Worm (Caenorhabditis elegans) whole organism, young adult: ENCODE results near the gene Y7A9D.1.

Experiments
- B0019.2 ChIP-seq: fragments of 200-800 bp; sonication (Bioruptor generic); conservative IDR thresholded peaks from 2 replicates; pipeline ENCODE4 v1.3.6; 2022; ENCODE audit warnings: missing genetic modification reagents, missing genetic modification characterization, missing compliant biosample characterization
- B0261.1 ChIP-seq: sonication (generic microtip); optimal IDR thresholded peaks from 2 replicates; lab custom pipeline; 2016; ENCODE audit warnings: mild to moderate bottlenecking, missing genetic modification characterization, moderate library complexity, missing compliant biosample characterization
- C06A6.2 ChIP-seq: fragments of 200-800 bp; sonication (Bioruptor generic); conservative IDR thresholded peaks from 2 replicates; pipeline ENCODE4 v1.3.6; 2022; ENCODE audit warnings: missing genetic modification characterization, missing compliant biosample characterization
- F22D6.2 ChIP-seq: sonication (generic microtip); optimal IDR thresholded peaks from 2 replicates; lab custom pipeline; 2016; ENCODE audit warnings: mild to moderate bottlenecking, missing genetic modification characterization, missing compliant biosample characterization
- F49E8.2 ChIP-seq: sonication (generic microtip); optimal IDR thresholded peaks from 3 replicates; lab custom pipeline; 2017; ENCODE audit warnings: missing genetic modification characterization, mild to moderate bottlenecking, missing compliant biosample characterization, antibody characterized with exemption, moderate library complexity; ENCODE audit not compliant: insufficient read depth
- F55B11.4 ChIP-seq: sonication (generic microtip); optimal IDR thresholded peaks from 2 replicates; lab custom pipeline; 2016; ENCODE audit warnings: missing compliant biosample characterization, missing genetic modification characterization, borderline replicate concordance; ENCODE audit not compliant: insufficient read depth
- K11D2.4 ChIP-seq: fragments of 200-800 bp; sonication (Bioruptor generic); IDR thresholded peaks from 2 replicates; pipeline ENCODE4 v1.3.6; 2022; ENCODE audit warnings: missing genetic modification reagents, missing genetic modification characterization, missing compliant biosample characterization
- K12H6.12 ChIP-seq: fragments of 200-800 bp; sonication (Bioruptor generic); optimal IDR thresholded peaks from 2 replicates; lab custom pipeline; 2018; ENCODE audit warnings: mild to moderate bottlenecking, missing genetic modification characterization, missing compliant biosample characterization
- T07F8.4 ChIP-seq: sonication (generic microtip); optimal IDR thresholded peaks from 2 replicates; lab custom pipeline; 2016; ENCODE audit warnings: mild to moderate bottlenecking, missing genetic modification characterization, moderate library complexity, missing compliant biosample characterization
- Y53F4B.3 ChIP-seq: fragments of 200-800 bp; sonication (Bioruptor generic); IDR thresholded peaks from 2 replicates; pipeline ENCODE4 v1.3.6; 2022; ENCODE audit warnings: missing genetic modification reagents, missing genetic modification characterization, missing compliant biosample characterization
- Y56A3A.18 ChIP-seq: fragments of 200-800 bp; sonication (Bioruptor generic); IDR thresholded peaks from 2 replicates; pipeline ENCODE4 v1.3.6; 2022; ENCODE audit warnings: missing genetic modification reagents, missing genetic modification characterization, missing compliant biosample characterization
- Y79H2A.3 ChIP-seq: fragments of 200-800 bp; sonication (Bioruptor generic); conservative IDR thresholded peaks from 2 replicates; pipeline ENCODE4 v1.3.6; 2022; ENCODE audit warnings: missing genetic modification reagents, missing genetic modification characterization, missing compliant biosample characterization
- ZK185.1 ChIP-seq: sonication (generic microtip); optimal IDR thresholded peaks from 2 replicates; lab custom pipeline; 2016; ENCODE audit warnings: mild to moderate bottlenecking, missing genetic modification characterization, missing compliant biosample characterization; ENCODE audit not compliant: poor library complexity, severe bottlenecking
- aptf-2 ChIP-seq: fragments of 200-800 bp; sonication (Bioruptor generic); conservative IDR thresholded peaks from 2 replicates; pipeline ENCODE4 v1.3.6; 2022; ENCODE audit warnings: missing genetic modification reagents, missing genetic modification characterization, missing compliant biosample characterization
- bed-2 ChIP-seq: fragments of 200-800 bp; sonication (Bioruptor generic); IDR thresholded peaks from 2 replicates; pipeline ENCODE4 v1.3.6; 2022; ENCODE audit warnings: missing genetic modification reagents, missing genetic modification characterization, missing compliant biosample characterization
- ceh-27 ChIP-seq: fragments of 200-800 bp; sonication (Bioruptor generic); optimal IDR thresholded peaks from 2 replicates; lab custom pipeline; 2018; ENCODE audit warnings: mild to moderate bottlenecking, missing genetic modification characterization, moderate library complexity, missing compliant biosample characterization
- ceh-91 ChIP-seq: fragments of 200-800 bp; sonication (Bioruptor generic); IDR thresholded peaks from 2 replicates; pipeline ENCODE4 v1.3.6; 2022; ENCODE audit warnings: missing genetic modification reagents, missing genetic modification characterization, missing compliant biosample characterization
- chd-7 ChIP-seq: sonication (generic microtip); optimal IDR thresholded peaks from 2 replicates; lab custom pipeline; 2016; ENCODE audit warnings: mild to moderate bottlenecking, missing genetic modification characterization, moderate library complexity, missing compliant biosample characterization
- dox-1 ChIP-seq: fragments of 200-800 bp; sonication (Bioruptor generic); IDR thresholded peaks from 2 replicates; pipeline ENCODE4 v1.3.6; 2022; ENCODE audit warnings: missing genetic modification reagents, missing genetic modification characterization, missing compliant biosample characterization
- dpl-1 ChIP-seq: fragments of 150-350 bp; optimal IDR thresholded peaks from 2 replicates; lab custom pipeline; 2014; ENCODE audit warnings: missing biosample characterization, missing genetic modification reagents, missing genetic modification characterization
- egrh-3 ChIP-seq: fragments of 200-800 bp; sonication (Bioruptor generic); IDR thresholded peaks from 2 replicates; pipeline ENCODE4 v1.3.6; 2022; ENCODE audit warnings: missing genetic modification reagents, missing genetic modification characterization, missing compliant biosample characterization
- ekl-4 ChIP-seq: fragments of 200-800 bp; sonication (Bioruptor generic); IDR thresholded peaks from 2 replicates; pipeline ENCODE4 v1.3.6; 2022; ENCODE audit warnings: missing genetic modification reagents, missing genetic modification characterization, missing compliant biosample characterization
- fkh-3 ChIP-seq: sonication (generic microtip); optimal IDR thresholded peaks from 2 replicates; lab custom pipeline; 2016; ENCODE audit warnings: mild to moderate bottlenecking, missing genetic modification characterization, missing compliant biosample characterization
- him-1 ChIP-seq: sonication (generic microtip); optimal IDR thresholded peaks from 2 replicates; lab custom pipeline; 2016; ENCODE audit warnings: missing genotype, missing genetic modification reagents, missing genetic modification characterization, missing compliant biosample characterization
- hlh-26 ChIP-seq: fragments of 200-800 bp; sonication (Bioruptor generic); conservative IDR thresholded peaks from 2 replicates; pipeline ENCODE4 v1.3.6; 2022; ENCODE audit warnings: missing genetic modification reagents, missing genetic modification characterization, missing compliant biosample characterization
- hmg-1.2 ChIP-seq: fragments of 200-800 bp; sonication (Bioruptor generic); IDR thresholded peaks from 2 replicates; pipeline ENCODE4 v1.3.6; 2022; ENCODE audit warnings: missing genetic modification reagents, missing genetic modification characterization, missing compliant biosample characterization
- hmg-20 ChIP-seq: fragments of 200-800 bp; sonication (Bioruptor generic); IDR thresholded peaks from 2 replicates; pipeline ENCODE4 v1.3.6; 2022; ENCODE audit warnings: missing genetic modification reagents, missing genetic modification characterization, missing compliant biosample characterization
- let-526 ChIP-seq: fragments of 200-800 bp; sonication (Bioruptor generic); IDR thresholded peaks from 2 replicates; pipeline ENCODE4 v1.3.6; 2022; ENCODE audit warnings: missing genetic modification reagents, missing genetic modification characterization, missing compliant biosample characterization
- let-607 ChIP-seq, 2 experiments: fragments of 200-800 bp in 1 of 2; sonication (Bioruptor generic) in 1 of 2; sonication (generic microtip) in 1 of 2; optimal IDR thresholded peaks; 2 replicates each; lab custom pipeline; 2016 to 2018; ENCODE audit warnings: mild to moderate bottlenecking in 2 of 2, missing compliant biosample characterization in 2 of 2, missing genetic modification characterization in 2 of 2, moderate library complexity in 2 of 2, missing genotype in 1 of 2
- lir-1 ChIP-seq: fragments of 200-800 bp; sonication (Bioruptor generic); conservative IDR thresholded peaks from 2 replicates; pipeline ENCODE4 v1.3.6; 2022; ENCODE audit warnings: missing genetic modification reagents, missing genetic modification characterization, missing compliant biosample characterization
- lsy-27 ChIP-seq: sonication (generic microtip); optimal IDR thresholded peaks from 2 replicates; lab custom pipeline; 2017; ENCODE audit warnings: missing genetic modification characterization, mild to moderate bottlenecking, missing compliant biosample characterization, antibody characterized with exemption, missing genotype, borderline replicate concordance; ENCODE audit not compliant: insufficient read depth
- madf-8 ChIP-seq: fragments of 200-800 bp; sonication (Bioruptor generic); conservative IDR thresholded peaks from 2 replicates; pipeline ENCODE4 v1.3.6; 2022; ENCODE audit warnings: missing genetic modification reagents, missing genetic modification characterization, missing compliant biosample characterization
- mcd-1 ChIP-seq: fragments of 200-800 bp; sonication (Bioruptor generic); IDR thresholded peaks from 2 replicates; pipeline ENCODE4 v1.3.6; 2022; ENCODE audit warnings: missing genetic modification reagents, missing genetic modification characterization, missing compliant biosample characterization
- mel-28 ChIP-seq: sonication (generic microtip); optimal IDR thresholded peaks from 2 replicates; lab custom pipeline; 2016; ENCODE audit warnings: borderline replicate concordance, mild to moderate bottlenecking, missing genetic modification characterization, missing compliant biosample characterization
- nfya-2 ChIP-seq: fragments of 200-800 bp; sonication (Bioruptor generic); IDR thresholded peaks from 2 replicates; pipeline ENCODE4 v1.3.6; 2022; ENCODE audit warnings: missing genetic modification reagents, missing genetic modification characterization, missing compliant biosample characterization
- pbrm-1 ChIP-seq: fragments of 200-800 bp; sonication (Bioruptor generic); IDR thresholded peaks from 2 replicates; pipeline ENCODE4 v1.3.6; 2022; ENCODE audit warnings: missing genetic modification reagents, missing genetic modification characterization, missing compliant biosample characterization
- sea-2 ChIP-seq: fragments of 200-800 bp; sonication (Bioruptor generic); IDR thresholded peaks from 2 replicates; pipeline ENCODE4 v1.3.6; 2022; ENCODE audit warnings: missing genetic modification characterization, missing compliant biosample characterization
- snpc-3.4 ChIP-seq: sonication (generic microtip); optimal IDR thresholded peaks from 2 replicates; lab custom pipeline; 2017; ENCODE audit warnings: missing genetic modification characterization, mild to moderate bottlenecking, missing compliant biosample characterization, antibody characterized with exemption, moderate library complexity, missing genotype, missing genetic modification reagents
- somi-1 ChIP-seq: fragments of 200-800 bp; sonication (Bioruptor generic); optimal IDR thresholded peaks from 2 replicates; lab custom pipeline; 2018; ENCODE audit warnings: mild to moderate bottlenecking, missing genetic modification characterization, missing compliant biosample characterization
- xnd-1 ChIP-seq: sonication (generic microtip); optimal IDR thresholded peaks from 2 replicates; lab custom pipeline; 2016; ENCODE audit warnings: missing genotype, missing genetic modification reagents, missing genetic modification characterization, missing compliant biosample characterization
- zfh-2 ChIP-seq: fragments of 200-800 bp; sonication (Bioruptor generic); conservative IDR thresholded peaks from 2 replicates; pipeline ENCODE4 v1.3.6; 2022; ENCODE audit warnings: missing genetic modification reagents, missing genetic modification characterization, missing compliant biosample characterization
- zim-3 ChIP-seq: sonication (generic microtip); optimal IDR thresholded peaks from 2 replicates; lab custom pipeline; 2017; ENCODE audit warnings: mild to moderate bottlenecking, missing genetic modification characterization, moderate library complexity, missing compliant biosample characterization
- ztf-18 ChIP-seq: sonication (generic microtip); optimal IDR thresholded peaks from 2 replicates; lab custom pipeline; 2016; ENCODE audit warnings: missing genotype, mild to moderate bottlenecking, missing genetic modification characterization, missing compliant biosample characterization
- ztf-25 ChIP-seq: fragments of 200-800 bp; sonication (Bioruptor generic); IDR thresholded peaks from 2 replicates; pipeline ENCODE4 v1.3.6; 2022; ENCODE audit warnings: missing genetic modification reagents, missing genetic modification characterization, missing compliant biosample characterization
- ztf-28 ChIP-seq: fragments of 200-800 bp; sonication (Bioruptor generic); IDR thresholded peaks from 2 replicates; pipeline ENCODE4 v1.3.6; 2022; ENCODE audit warnings: missing genetic modification reagents, missing genetic modification characterization, missing compliant biosample characterization
- ztf-6 ChIP-seq: fragments of 200-800 bp; sonication (Bioruptor generic); IDR thresholded peaks from 2 replicates; pipeline ENCODE4 v1.3.6; 2022; ENCODE audit warnings: missing genetic modification reagents, missing genetic modification characterization, missing compliant biosample characterization

Y7A9D.1 gene

ce11 chrIV:16397845-16398607, 16.0 kb upstream of the Y7A9D.1 start:
- TF ChIP-seq ZK185.1 (peak; percentile 52), lsy-27 (no peak), somi-1 (GFP tag; lab: Kevin White, UChicago) (no peak), Y53F4B.3 (GFP tag; lab: Robert Waterston, UW) (no peak), zfh-2 (GFP tag; lab: Robert Waterston, UW) (no peak), dox-1 (GFP tag; lab: Robert Waterston, UW) (no peak; the same call in 1 of the 2 replicates), pbrm-1 (GFP tag; lab: Robert Waterston, UW) (peak; percentile 82), hmg-20 (peak; percentile 56; the same call in 1 of the 2 replicates), Y56A3A.18 (GFP tag; lab: Robert Waterston, UW) (peak; percentile 61; the same call in 1 of the 2 replicates), xnd-1 (no peak), let-526 (no peak), ztf-18 (tag; lab: Kevin White, UChicago) (peak; percentile 83), Y79H2A.3 (GFP tag; lab: Robert Waterston, UW) (no peak), aptf-2 (GFP tag; lab: Robert Waterston, UW) (no peak), ceh-91 (GFP tag; lab: Robert Waterston, UW) (0 out of 2 replicates have a peak, but pooled peaks have one; percentile 30), him-1 (no peak), ekl-4 (GFP tag; lab: Robert Waterston, UW) (no peak), snpc-3.4 (tag; lab: Kevin White, UChicago) (peak; percentile 68), madf-8 (GFP tag; lab: Robert Waterston, UW) (no peak), F55B11.4 (tag; lab: Kevin White, UChicago) (no peak), ztf-28 (GFP tag; lab: Robert Waterston, UW) (no peak), dpl-1 (GFP tag; lab: Kevin White, UChicago) (no peak), chd-7 (tag; lab: Kevin White, UChicago) (peak; percentile 70), sea-2 (GFP tag; lab: Robert Waterston, UW) (no peak), mel-28 (tag; lab: Kevin White, UChicago) (no peak), B0019.2 (GFP tag; lab: Robert Waterston, UW) (peak; percentile 44; the same call in 1 of the 2 replicates), mcd-1 (GFP tag; lab: Robert Waterston, UW) (peak; percentile 90), F22D6.2 (tag; lab: Kevin White, UChicago) (no peak), fkh-3 (tag; lab: Kevin White, UChicago) (peak; percentile 17), B0261.1 (tag; lab: Kevin White, UChicago) (peak; percentile 81), zim-3 (tag; lab: Kevin White, UChicago) (peak; percentile 68), lir-1 (GFP tag; lab: Robert Waterston, UW) (no peak), T07F8.4 (tag; lab: Kevin White, UChicago) (peak; percentile 32), let-607 (tag; optimal IDR thresholded peaks at IDR 0.05; lab: Kevin White, UChicago) (peak in 1 of 2 experiments; percentile 23), egrh-3 (GFP tag; lab: Robert Waterston, UW) (peak; percentile 35; the same call in 1 of the 2 replicates), ztf-6 (GFP tag; lab: Robert Waterston, UW) (no peak), nfya-2 (GFP tag; lab: Robert Waterston, UW) (no peak), ceh-27 (peak; percentile 43), C06A6.2 (GFP tag; lab: Robert Waterston, UW) (no peak), hlh-26 (GFP tag; lab: Robert Waterston, UW) (no peak), F49E8.2 (peak; percentile 58), ztf-25 (GFP tag; lab: Robert Waterston, UW) (peak; percentile 57; the same call in 1 of the 2 replicates), K11D2.4 (GFP tag; lab: Robert Waterston, UW) (no peak), bed-2 (no peak), hmg-1.2 (peak; percentile 69), K12H6.12 (tag; lab: Kevin White, UChicago) (no peak)
